Worm (Caenorhabditis elegans) whole organism, L1 larva: ENCODE data around the gene F41G4.13.

ENCODE experiments used
- C04F5.9 ChIP-seq: sonication (generic microtip); optimal IDR thresholded peaks from 2 replicates; lab custom pipeline; 2016; ENCODE audit warnings: missing genetic modification characterization, missing compliant biosample characterization
- C16A3.4 ChIP-seq: fragments of 150-350 bp; optimal IDR thresholded peaks from 2 replicates; lab custom pipeline; 2014; ENCODE audit warnings: missing biosample characterization, missing genetic modification characterization
- C34B4.2 ChIP-seq: sonication (generic microtip); optimal IDR thresholded peaks from 2 replicates; lab custom pipeline; 2017; ENCODE audit warnings: mild to moderate bottlenecking, missing genetic modification characterization, missing compliant biosample characterization
- Y116A8C.19 ChIP-seq: sonication (generic microtip); optimal IDR thresholded peaks from 2 replicates; lab custom pipeline; 2016; ENCODE audit warnings: missing compliant biosample characterization, missing genetic modification characterization, borderline replicate concordance
- aha-1 ChIP-seq: fragments of 150-350 bp; optimal IDR thresholded peaks from 2 replicates; lab custom pipeline; 2014; ENCODE audit warnings: missing biosample characterization, missing genetic modification characterization
- aly-2 ChIP-seq: fragments of 150-350 bp; optimal IDR thresholded peaks from 2 replicates; lab custom pipeline; 2014; ENCODE audit warnings: missing biosample characterization, missing genetic modification characterization
- ama-1 ChIP-seq: fragments of 150-350 bp; optimal IDR thresholded peaks from 2 replicates; lab custom pipeline; 2014
- blmp-1 ChIP-seq: fragments of 150-350 bp; optimal IDR thresholded peaks from 2 replicates; lab custom pipeline; 2014; ENCODE audit warnings: missing biosample characterization, missing genetic modification characterization
- ceh-63 ChIP-seq: fragments of 200-800 bp; sonication (Bioruptor generic); optimal IDR thresholded peaks from 2 replicates; lab custom pipeline; 2018; ENCODE audit warnings: mild to moderate bottlenecking, missing genetic modification characterization, missing compliant biosample characterization
- ceh-8 ChIP-seq: fragments of 200-800 bp; sonication (Bioruptor generic); optimal IDR thresholded peaks from 2 replicates; lab custom pipeline; 2018; ENCODE audit warnings: mild to moderate bottlenecking, missing genetic modification characterization, moderate library complexity, missing compliant biosample characterization
- ceh-82 ChIP-seq, 3 experiments: fragments of 150-350 bp in 1 of 3; sonication (generic microtip) in 2 of 3; optimal IDR thresholded peaks; 2 replicates each; lab custom pipeline; 2014 to 2017; ENCODE audit warnings: missing biosample characterization in 3 of 3, missing genetic modification characterization in 3 of 3
- ceh-88 ChIP-seq: fragments of 200-800 bp; sonication (Bioruptor generic); IDR thresholded peaks from 2 replicates; pipeline ENCODE4 v1.3.6; 2022; ENCODE audit warnings: missing genetic modification characterization, missing compliant biosample characterization
- ceh-90 ChIP-seq: sonication (generic microtip); optimal IDR thresholded peaks from 2 replicates; lab custom pipeline; 2016; ENCODE audit warnings: missing genetic modification characterization, missing compliant biosample characterization
- dpl-1 ChIP-seq, 3 experiments: fragments of 150-350 bp in 2 of 3; sonication (generic microtip) in 1 of 3; optimal IDR thresholded peaks; 2 replicates each; lab custom pipeline; 2014 to 2017; ENCODE audit warnings: missing biosample characterization in 3 of 3, missing genetic modification characterization in 3 of 3, missing genetic modification reagents in 3 of 3
- efl-3 ChIP-seq: fragments of 200-800 bp; sonication (Bioruptor generic); optimal IDR thresholded peaks from 2 replicates; lab custom pipeline; 2018; ENCODE audit warnings: mild to moderate bottlenecking, missing genetic modification characterization, missing compliant biosample characterization
- elt-2 ChIP-seq: sonication (generic microtip); optimal IDR thresholded peaks from 2 replicates; lab custom pipeline; 2016; ENCODE audit warnings: missing genetic modification characterization, mild to moderate bottlenecking, inconsistent platforms, missing compliant biosample characterization, missing genetic modification reagents
- elt-3 ChIP-seq, 6 experiments: fragments of 150-350 bp in 1 of 6; sonication (generic microtip); optimal IDR thresholded peaks; 2 replicates each; lab custom pipeline; 2017 to 2018; ENCODE audit warnings: missing biosample characterization in 6 of 6, missing genetic modification characterization in 6 of 6, inconsistent platforms in 1 of 6
- ets-5 ChIP-seq: fragments of 200-800 bp; sonication (Bioruptor generic); IDR thresholded peaks from 2 replicates; pipeline ENCODE4 v1.3.6; 2022; ENCODE audit warnings: missing genetic modification characterization, missing compliant biosample characterization
- fos-1 ChIP-seq: fragments of 150-350 bp; optimal IDR thresholded peaks from 2 replicates; lab custom pipeline; 2014; ENCODE audit warnings: missing biosample characterization, missing genetic modification characterization
- hlh-4 ChIP-seq: sonication (generic microtip); optimal IDR thresholded peaks from 2 replicates; lab custom pipeline; 2016; ENCODE audit warnings: mild to moderate bottlenecking, missing genetic modification characterization, missing compliant biosample characterization
- irx-1 ChIP-seq: sonication (generic microtip); optimal IDR thresholded peaks from 2 replicates; lab custom pipeline; 2016; ENCODE audit warnings: missing genetic modification characterization, missing compliant biosample characterization
- isw-1 ChIP-seq: fragments of 200-800 bp; sonication (Bioruptor generic); IDR thresholded peaks from 2 replicates; pipeline ENCODE4 v1.3.6; 2022; ENCODE audit warnings: missing genetic modification characterization, missing compliant biosample characterization
- lin-13 ChIP-seq: fragments of 150-350 bp; optimal IDR thresholded peaks from 2 replicates; lab custom pipeline; 2014; ENCODE audit warnings: missing biosample characterization, missing genetic modification reagents, missing genetic modification characterization
- lin-14 ChIP-seq: fragments of 200-800 bp; sonication (Bioruptor generic); optimal IDR thresholded peaks from 2 replicates; lab custom pipeline; 2018; ENCODE audit warnings: mild to moderate bottlenecking, missing genetic modification characterization, moderate library complexity, missing compliant biosample characterization
- lin-35 ChIP-seq, 2 experiments: fragments of 150-350 bp; optimal IDR thresholded peaks; 2 replicates each; lab custom pipeline; 2014; ENCODE audit warnings: missing biosample characterization in 2 of 2, missing genetic modification characterization in 2 of 2, missing genetic modification reagents in 2 of 2
- lin-39 ChIP-seq: fragments of 150-350 bp; optimal IDR thresholded peaks from 2 replicates; lab custom pipeline; 2014; ENCODE audit warnings: missing biosample characterization, missing genetic modification reagents, missing genetic modification characterization
- mab-9 ChIP-seq: fragments of 200-800 bp; sonication (Bioruptor generic); IDR thresholded peaks from 2 replicates; pipeline ENCODE4 v1.3.6; 2022; ENCODE audit warnings: missing genetic modification reagents, missing genetic modification characterization, missing compliant biosample characterization
- mef-2 ChIP-seq: fragments of 150-350 bp; optimal IDR thresholded peaks from 2 replicates; lab custom pipeline; 2014; ENCODE audit warnings: missing biosample characterization, missing genetic modification characterization
- nhr-19 ChIP-seq: fragments of 200-800 bp; sonication (Bioruptor generic); conservative IDR thresholded peaks from 2 replicates; pipeline ENCODE4 v1.3.6; 2022; ENCODE audit warnings: missing genetic modification characterization, missing compliant biosample characterization
- nhr-20 ChIP-seq: sonication (generic microtip); optimal IDR thresholded peaks from 2 replicates; lab custom pipeline; 2016; ENCODE audit warnings: mild to moderate bottlenecking, missing genetic modification characterization, missing compliant biosample characterization
- nhr-237 ChIP-seq: fragments of 150-350 bp; optimal IDR thresholded peaks from 2 replicates; lab custom pipeline; 2014; ENCODE audit warnings: missing biosample characterization, missing genetic modification characterization
- nhr-28 ChIP-seq: fragments of 150-350 bp; optimal IDR thresholded peaks from 2 replicates; lab custom pipeline; 2014; ENCODE audit warnings: missing biosample characterization, missing genetic modification characterization
- nhr-76 ChIP-seq: sonication (generic microtip); optimal IDR thresholded peaks from 2 replicates; lab custom pipeline; 2017; ENCODE audit warnings: missing biosample characterization, missing genetic modification characterization
- nhr-85 ChIP-seq: sonication (generic microtip); peaks from one replicate; lab custom pipeline; 2016; ENCODE audit warnings: missing genetic modification characterization, inconsistent platforms, missing compliant biosample characterization
- pag-3 ChIP-seq: sonication (generic microtip); optimal IDR thresholded peaks from 2 replicates; lab custom pipeline; 2017; ENCODE audit warnings: missing genetic modification characterization, mild to moderate bottlenecking, missing compliant biosample characterization, antibody characterized with exemption, borderline replicate concordance; ENCODE audit not compliant: insufficient read depth
- pqm-1 ChIP-seq: sonication (generic microtip); optimal IDR thresholded peaks from 3 replicates; lab custom pipeline; 2017; ENCODE audit warnings: missing biosample characterization, missing genetic modification characterization
- sptf-1 ChIP-seq: fragments of 150-350 bp; optimal IDR thresholded peaks from 2 replicates; lab custom pipeline; 2014; ENCODE audit warnings: missing biosample characterization, missing genetic modification characterization
- sup-37 ChIP-seq: fragments of 200-800 bp; sonication (Bioruptor generic); optimal IDR thresholded peaks from 2 replicates; lab custom pipeline; 2018; ENCODE audit warnings: mild to moderate bottlenecking, missing genetic modification characterization, missing compliant biosample characterization
- tlp-1 ChIP-seq: fragments of 150-350 bp; optimal IDR thresholded peaks from 2 replicates; lab custom pipeline; 2014; ENCODE audit warnings: missing biosample characterization, missing genetic modification characterization
- unc-130 ChIP-seq: fragments of 150-350 bp; optimal IDR thresholded peaks from 2 replicates; lab custom pipeline; 2017; ENCODE audit warnings: missing biosample characterization, missing genetic modification characterization, inconsistent platforms
- unc-62 ChIP-seq: fragments of 150-350 bp; optimal IDR thresholded peaks from 2 replicates; lab custom pipeline; 2014; ENCODE audit warnings: missing biosample characterization, missing genetic modification reagents, missing genetic modification characterization
- unc-86 ChIP-seq: sonication (generic microtip); optimal IDR thresholded peaks from 2 replicates; lab custom pipeline; 2016; ENCODE audit warnings: missing genetic modification characterization, missing compliant biosample characterization
- zag-1 ChIP-seq: fragments of 150-350 bp; optimal IDR thresholded peaks from 2 replicates; lab custom pipeline; 2014; ENCODE audit warnings: missing biosample characterization, missing genetic modification characterization
- ztf-11 ChIP-seq, 2 experiments: sonication (generic microtip); optimal IDR thresholded peaks; 2 replicates each; lab custom pipeline; 2016 to 2017; ENCODE audit warnings: missing genetic modification characterization in 2 of 2, missing biosample characterization in 1 of 2, missing compliant biosample characterization in 1 of 2
- ztf-4 ChIP-seq: fragments of 150-350 bp; optimal IDR thresholded peaks from 2 replicates; lab custom pipeline; 2014; ENCODE audit warnings: missing biosample characterization, missing genetic modification characterization

Gene F41G4.13

DNA sequence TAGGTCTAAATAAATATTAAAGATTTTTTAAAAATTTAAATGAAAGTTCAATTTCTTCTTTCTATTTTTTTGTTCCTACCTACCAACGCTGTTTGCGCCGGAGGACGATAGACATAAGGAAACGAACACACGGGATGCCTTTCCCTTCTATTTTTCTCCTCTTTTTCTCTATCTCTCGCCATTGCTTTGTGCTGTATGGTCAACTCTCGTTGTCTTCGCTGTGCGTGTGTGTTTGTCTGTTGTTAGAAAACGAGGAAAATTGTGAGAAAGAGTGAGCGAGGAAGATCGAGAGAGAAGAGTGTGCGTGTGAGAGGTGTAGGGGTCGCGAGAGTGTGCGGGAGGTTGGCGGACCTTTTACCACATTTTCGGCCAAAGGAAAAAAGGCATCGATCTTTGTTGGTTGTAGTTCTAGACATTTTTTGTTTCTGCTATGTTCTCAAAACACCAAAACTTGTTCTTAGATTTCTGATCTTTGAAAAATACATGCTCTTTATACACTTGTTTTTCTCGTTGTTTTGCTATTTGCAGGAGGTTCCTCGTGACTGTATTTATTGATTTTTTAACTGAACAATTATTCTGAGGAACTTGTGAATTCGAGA lies 35.4 kb downstream of the F41G4.13 start (continued):
- TF ChIP-seq unc-86, result peak; percentile 10
- no peak for TF ChIP-seq fos-1 (tag; lab: Kevin White, UChicago)
- TF ChIP-seq dpl-1 (GFP tag; optimal IDR thresholded peaks at IDR 0.05; lab: Kevin White, UChicago), result peak in 2 of 3 experiments; percentile 17 to 21
- peak; percentile 82 for TF ChIP-seq blmp-1 (tag; lab: Kevin White, UChicago)
- no peak for TF ChIP-seq mef-2 (tag; lab: Kevin White, UChicago)
- no peak for TF ChIP-seq lin-39 (tag; lab: Kevin White, UChicago)
- no peak for TF ChIP-seq C34B4.2 (tag; lab: Kevin White, UChicago)
- TF ChIP-seq aha-1 (tag; lab: Kevin White, UChicago), result no peak
- no peak for TF ChIP-seq unc-130 (tag; lab: Kevin White, UChicago)
- no peak for TF ChIP-seq pag-3 (tag; lab: Kevin White, UChicago)
- peak in 2 of 6 experiments; percentile 29 to 33 for TF ChIP-seq elt-3 (tag; optimal IDR thresholded peaks at IDR 0.05; lab: Kevin White, UChicago)
- TF ChIP-seq ama-1 (lab: Kevin White, UChicago), result peak; percentile 71
- no peak for TF ChIP-seq mab-9 (GFP tag; lab: Robert Waterston, UW)
- no peak for TF ChIP-seq ceh-90 (tag; lab: Kevin White, UChicago)
- TF ChIP-seq ets-5, result no peak
- no peak for TF ChIP-seq sup-37 (GFP tag; lab: Kevin White, UChicago)
- no peak for TF ChIP-seq isw-1
- TF ChIP-seq nhr-20 (tag; lab: Kevin White, UChicago), result peak; percentile 54
- TF ChIP-seq unc-62 (GFP tag; lab: Kevin White, UChicago), result no peak
- TF ChIP-seq C04F5.9 (tag; lab: Kevin White, UChicago), result peak; percentile 29
- no peak for TF ChIP-seq sptf-1 (tag; lab: Kevin White, UChicago)
- TF ChIP-seq ztf-4 (tag; lab: Kevin White, UChicago), result peak; percentile 35
- no peak for TF ChIP-seq elt-2 (tag; lab: Kevin White, UChicago)
- TF ChIP-seq ceh-8 (GFP tag; lab: Kevin White, UChicago), result peak; percentile 3
- TF ChIP-seq nhr-19 (GFP tag; lab: Robert Waterston, UW), result peak; percentile 36
- TF ChIP-seq ceh-82 (tag; optimal IDR thresholded peaks at IDR 0.05; lab: Kevin White, UChicago), result peak; percentile 7 to 59 (median 52)
- TF ChIP-seq lin-14 (GFP tag; lab: Kevin White, UChicago), result peak; percentile 93
- no peak for TF ChIP-seq ceh-88 (GFP tag; lab: Robert Waterston, UW)
- TF ChIP-seq ztf-11 (tag; optimal IDR thresholded peaks at IDR 0.05; lab: Kevin White, UChicago), result no peak
- TF ChIP-seq tlp-1 (tag; lab: Kevin White, UChicago), result no peak
- no peak for TF ChIP-seq nhr-76 (tag; lab: Kevin White, UChicago)
- TF ChIP-seq irx-1, result peak; percentile 21
- TF ChIP-seq nhr-28 (tag; lab: Kevin White, UChicago), result no peak
- TF ChIP-seq zag-1 (tag; lab: Kevin White, UChicago), result no peak
- TF ChIP-seq C16A3.4 (tag; lab: Kevin White, UChicago), result peak; percentile 4
- TF ChIP-seq Y116A8C.19, result no peak
- no peak for TF ChIP-seq aly-2 (tag; lab: Kevin White, UChicago)
- TF ChIP-seq nhr-237, result no peak
- TF ChIP-seq ceh-63, result no peak
- TF ChIP-seq efl-3 (GFP tag; lab: Kevin White, UChicago), result no peak
- no peak for TF ChIP-seq pqm-1 (tag; lab: Kevin White, UChicago)
- no peak for TF ChIP-seq hlh-4 (tag; lab: Kevin White, UChicago)
- TF ChIP-seq, all 84 proteins: peak for 33

DNA sequence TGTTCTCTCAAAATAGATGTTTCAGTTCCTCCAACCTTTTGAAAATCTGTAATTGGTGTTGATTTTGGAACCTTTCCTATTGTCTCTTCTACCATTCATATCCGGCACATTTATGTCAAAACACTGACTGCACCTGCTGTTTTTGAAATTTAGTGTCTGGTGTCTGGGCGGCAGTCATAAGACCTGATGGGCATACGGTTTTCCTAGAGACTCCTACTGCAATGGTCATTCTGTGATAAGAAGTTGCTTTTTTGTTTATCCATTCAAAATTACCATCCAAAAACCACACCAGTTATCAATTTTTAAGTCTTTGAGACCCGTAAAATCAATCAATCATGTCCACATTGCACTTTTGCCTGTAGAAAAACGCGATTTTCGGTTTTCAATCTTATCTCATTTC lies 36.0 kb downstream of the F41G4.13 start:
- TF ChIP-seq tlp-1 (tag; lab: Kevin White, UChicago), result no peak
- TF ChIP-seq nhr-85 (tag; lab: Kevin White, UChicago), result peak; percentile 78
- peak; percentile 28 for TF ChIP-seq ama-1 (lab: Kevin White, UChicago)
- no peak for TF ChIP-seq ceh-63
- TF ChIP-seq lin-35 (GFP tag; optimal IDR thresholded peaks at IDR 0.05; lab: Kevin White, UChicago), result peak in 1 of 2 experiments; percentile 34
- peak; percentile 62 for TF ChIP-seq elt-2 (tag; lab: Kevin White, UChicago)
- peak; percentile 2 for TF ChIP-seq C16A3.4 (tag; lab: Kevin White, UChicago)
- TF ChIP-seq lin-13 (GFP tag; lab: Kevin White, UChicago), result peak; percentile 13
